Worm (Caenorhabditis elegans) whole organism, late embryonic: ENCODE measurements around the gene C40C9.3.
A peak's percentile ranks its signal among the peaks of the same experiment; 100 is the strongest.

Experiments
- C08G9.2 ChIP-seq: sonication (generic microtip); optimal IDR thresholded peaks from 2 replicates; lab custom pipeline; 2016; ENCODE audit warnings: mild to moderate bottlenecking, missing genetic modification characterization, moderate library complexity, missing compliant biosample characterization
- C38D4.7 ChIP-seq: fragments of 200-800 bp; sonication (Bioruptor generic); optimal IDR thresholded peaks from 2 replicates; lab custom pipeline; 2018; ENCODE audit warnings: mild to moderate bottlenecking, missing genetic modification characterization, moderate library complexity, missing compliant biosample characterization
- K09A11.1 ChIP-seq: sonication (generic microtip); optimal IDR thresholded peaks from 2 replicates; lab custom pipeline; 2017; ENCODE audit warnings: antibody characterized with exemption, mild to moderate bottlenecking, missing genetic modification characterization, missing compliant biosample characterization; ENCODE audit not compliant: insufficient read depth
- Y22D7AL.16 ChIP-seq: sonication (generic microtip); optimal IDR thresholded peaks from 2 replicates; lab custom pipeline; 2016; ENCODE audit warnings: missing genetic modification characterization, missing compliant biosample characterization
- ahr-1 ChIP-seq: sonication (generic microtip); optimal IDR thresholded peaks from 2 replicates; lab custom pipeline; 2016; ENCODE audit warnings: missing genetic modification characterization, missing compliant biosample characterization
- ama-1 ChIP-seq: fragments of 150-350 bp; optimal IDR thresholded peaks from 2 replicates; lab custom pipeline; 2014
- ceh-14 ChIP-seq: sonication (generic microtip); optimal IDR thresholded peaks from 2 replicates; lab custom pipeline; 2016; ENCODE audit warnings: missing genotype, missing genetic modification characterization, missing compliant biosample characterization
- ceh-18 ChIP-seq: sonication (generic microtip); optimal IDR thresholded peaks from 2 replicates; lab custom pipeline; 2016; ENCODE audit warnings: missing genetic modification characterization, missing compliant biosample characterization
- ceh-2 ChIP-seq: sonication (generic microtip); optimal IDR thresholded peaks from 2 replicates; lab custom pipeline; 2016; ENCODE audit warnings: missing genotype, missing genetic modification characterization, missing compliant biosample characterization
- ceh-31 ChIP-seq: sonication (generic microtip); optimal IDR thresholded peaks from 2 replicates; lab custom pipeline; 2016; ENCODE audit warnings: missing genetic modification characterization, missing compliant biosample characterization
- ceh-34 ChIP-seq: sonication (generic microtip); optimal IDR thresholded peaks from 2 replicates; lab custom pipeline; 2016; ENCODE audit warnings: mild to moderate bottlenecking, missing genetic modification characterization, missing compliant biosample characterization
- ceh-48 ChIP-seq: sonication (generic microtip); optimal IDR thresholded peaks from 2 replicates; lab custom pipeline; 2016; ENCODE audit warnings: missing genetic modification characterization, inconsistent platforms, missing compliant biosample characterization
- ceh-9 ChIP-seq: sonication (generic microtip); optimal IDR thresholded peaks from 2 replicates; lab custom pipeline; 2016; ENCODE audit warnings: mild to moderate bottlenecking, missing genetic modification characterization, inconsistent platforms, missing compliant biosample characterization
- dmd-4 ChIP-seq: sonication (generic microtip); optimal IDR thresholded peaks from 2 replicates; lab custom pipeline; 2016; ENCODE audit warnings: borderline replicate concordance, missing genetic modification characterization, missing compliant biosample characterization
- elt-2 ChIP-seq: sonication (generic microtip); optimal IDR thresholded peaks from 2 replicates; lab custom pipeline; 2016; ENCODE audit warnings: missing genetic modification reagents, missing genetic modification characterization, missing compliant biosample characterization
- ets-4 ChIP-seq: sonication (generic microtip); optimal IDR thresholded peaks from 2 replicates; lab custom pipeline; 2016; ENCODE audit warnings: missing genetic modification characterization, missing compliant biosample characterization
- fax-1 ChIP-seq: sonication (generic microtip); optimal IDR thresholded peaks from 2 replicates; lab custom pipeline; 2016; ENCODE audit warnings: missing genotype, missing genetic modification characterization, missing compliant biosample characterization
- gmeb-2 ChIP-seq: sonication (generic microtip); optimal IDR thresholded peaks from 2 replicates; lab custom pipeline; 2016; ENCODE audit warnings: missing genetic modification characterization, inconsistent platforms, missing compliant biosample characterization
- hlh-30 ChIP-seq: sonication (generic microtip); optimal IDR thresholded peaks from 2 replicates; lab custom pipeline; 2017; ENCODE audit warnings: antibody characterized with exemption, missing genetic modification characterization, missing compliant biosample characterization; ENCODE audit not compliant: insufficient read depth
- hlh-6 ChIP-seq: sonication (generic microtip); optimal IDR thresholded peaks from 2 replicates; lab custom pipeline; 2016; ENCODE audit warnings: missing genotype, missing genetic modification characterization, missing compliant biosample characterization
- lim-6 ChIP-seq: sonication (generic microtip); optimal IDR thresholded peaks from 2 replicates; lab custom pipeline; 2016; ENCODE audit warnings: missing genetic modification characterization, missing compliant biosample characterization
- lin-11 ChIP-seq: fragments of 200-800 bp; sonication (Bioruptor generic); optimal IDR thresholded peaks from 2 replicates; lab custom pipeline; 2018; ENCODE audit warnings: mild to moderate bottlenecking, missing genetic modification characterization, missing compliant biosample characterization
- mec-3 ChIP-seq: sonication (generic microtip); optimal IDR thresholded peaks from 2 replicates; lab custom pipeline; 2016; ENCODE audit warnings: borderline replicate concordance, missing genetic modification characterization, missing compliant biosample characterization
- nfya-1 ChIP-seq: sonication (generic microtip); optimal IDR thresholded peaks from 2 replicates; lab custom pipeline; 2017; ENCODE audit warnings: missing genetic modification characterization, mild to moderate bottlenecking, missing compliant biosample characterization, antibody characterized with exemption, moderate library complexity
- nhr-11 ChIP-seq: fragments of 150-350 bp; optimal IDR thresholded peaks from 2 replicates; lab custom pipeline; 2014; ENCODE audit warnings: missing biosample characterization, missing genetic modification characterization
- npax-4 ChIP-seq: sonication (generic microtip); optimal IDR thresholded peaks from 2 replicates; lab custom pipeline; 2016; ENCODE audit warnings: missing genetic modification characterization, missing compliant biosample characterization
- pag-3 ChIP-seq: sonication (generic microtip); optimal IDR thresholded peaks from 2 replicates; lab custom pipeline; 2016; ENCODE audit warnings: missing compliant biosample characterization, missing genetic modification characterization, borderline replicate concordance
- pat-9 ChIP-seq: fragments of 200-800 bp; sonication (Bioruptor generic); optimal IDR thresholded peaks from 2 replicates; lab custom pipeline; 2018; ENCODE audit warnings: mild to moderate bottlenecking, missing genetic modification characterization, moderate library complexity, missing compliant biosample characterization
- pha-4 ChIP-seq: fragments of 150-350 bp; optimal IDR thresholded peaks from 2 replicates; lab custom pipeline; 2018; ENCODE audit warnings: missing biosample characterization, missing genetic modification reagents, missing genetic modification characterization
- pros-1 ChIP-seq: fragments of 150-350 bp; optimal IDR thresholded peaks from 2 replicates; lab custom pipeline; 2014; ENCODE audit warnings: missing biosample characterization, missing genetic modification reagents, missing genetic modification characterization
- ref-2 ChIP-seq: sonication (generic microtip); optimal IDR thresholded peaks from 2 replicates; lab custom pipeline; 2016; ENCODE audit warnings: missing genetic modification characterization, missing compliant biosample characterization
- rnt-1 ChIP-seq: sonication (generic microtip); optimal IDR thresholded peaks from 2 replicates; lab custom pipeline; 2016; ENCODE audit warnings: missing genetic modification characterization, missing compliant biosample characterization
- sdc-2 ChIP-seq: sonication (generic microtip); optimal IDR thresholded peaks from 2 replicates; lab custom pipeline; 2016; ENCODE audit warnings: missing genotype, missing genetic modification characterization, missing compliant biosample characterization
- syd-9 ChIP-seq: sonication (generic microtip); optimal IDR thresholded peaks from 2 replicates; lab custom pipeline; 2016; ENCODE audit warnings: mild to moderate bottlenecking, missing genetic modification characterization, moderate library complexity, missing compliant biosample characterization
- tbx-2 ChIP-seq: sonication (generic microtip); optimal IDR thresholded peaks from 2 replicates; lab custom pipeline; 2016; ENCODE audit warnings: missing genetic modification characterization, missing compliant biosample characterization
- ttx-3 ChIP-seq: sonication (generic microtip); optimal IDR thresholded peaks from 2 replicates; lab custom pipeline; 2016; ENCODE audit warnings: missing genetic modification reagents, missing genetic modification characterization, missing compliant biosample characterization
- unc-3 ChIP-seq, 2 experiments: fragments of 200-800 bp in 1 of 2; sonication (Bioruptor generic) in 1 of 2; sonication (generic microtip) in 1 of 2; conservative IDR thresholded peaks in 1 of 2; optimal IDR thresholded peaks in 1 of 2; 2 replicates each; pipeline versions ENCODE4 v1.3.6 to Lab custom; 2016 to 2022; ENCODE audit warnings: missing compliant biosample characterization in 2 of 2, missing genetic modification characterization in 2 of 2, missing genetic modification reagents in 1 of 2
- unc-42 ChIP-seq: sonication (generic microtip); optimal IDR thresholded peaks from 2 replicates; lab custom pipeline; 2016; ENCODE audit warnings: missing genotype, missing genetic modification characterization, missing compliant biosample characterization
- unc-55 ChIP-seq: sonication (generic microtip); optimal IDR thresholded peaks from 2 replicates; lab custom pipeline; 2017; ENCODE audit warnings: missing biosample characterization, missing genetic modification reagents, missing genetic modification characterization
- unc-86 ChIP-seq: sonication (generic microtip); optimal IDR thresholded peaks from 2 replicates; lab custom pipeline; 2016; ENCODE audit warnings: missing genetic modification characterization, missing compliant biosample characterization

Gene C40C9.3

DNA sequence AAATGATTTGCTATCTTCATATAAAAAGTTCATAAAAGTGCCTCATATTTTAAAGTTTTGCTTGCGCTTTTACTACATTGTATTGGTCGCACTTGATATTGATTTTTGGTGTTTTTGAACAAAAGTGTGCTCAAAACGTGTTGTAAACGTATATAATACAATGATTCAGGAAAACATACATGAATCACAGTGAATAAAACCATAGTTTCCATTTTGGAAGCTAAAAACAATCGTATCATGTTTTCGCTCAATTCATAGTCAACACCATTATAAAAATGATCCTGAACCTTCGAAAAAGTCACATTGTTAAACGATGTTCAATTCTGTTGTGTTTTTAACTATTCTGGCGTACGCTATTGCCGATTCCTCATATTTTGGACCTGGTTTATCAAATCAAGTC, at the start of gene C40C9.3:
Gene C40C9.3 (plus strand): TSS at position 301 of the 400 bp plus-strand sequence.
- TF ChIP-seq elt-2 (tag; lab: Kevin White, UChicago) (no peak), pha-4 (tag; lab: Kevin White, UChicago) (no peak), nhr-11 (tag; lab: Kevin White, UChicago) (no peak), lin-11 (tag; lab: Kevin White, UChicago) (no peak), dmd-4 (tag; lab: Kevin White, UChicago) (no peak), C38D4.7 (GFP tag; lab: Kevin White, UChicago) (no peak), ceh-18 (tag; lab: Kevin White, UChicago) (no peak), hlh-30 (tag; lab: Kevin White, UChicago) (no peak), Y22D7AL.16 (tag; lab: Kevin White, UChicago) (no peak), ahr-1 (tag; lab: Kevin White, UChicago) (no peak), ama-1 (lab: Kevin White, UChicago) (no peak), unc-55 (GFP tag; lab: Kevin White, UChicago) (no peak), mec-3 (tag; lab: Kevin White, UChicago) (no peak)

- peak; percentile 32 for TF ChIP-seq ref-2 (tag; lab: Kevin White, UChicago)
- peak; percentile 25 for TF ChIP-seq syd-9
- no peak for TF ChIP-seq npax-4 (tag; lab: Kevin White, UChicago)
- TF ChIP-seq gmeb-2 (tag; lab: Kevin White, UChicago), result no peak
- TF ChIP-seq ttx-3 (tag; lab: Kevin White, UChicago), result peak; percentile 16
- TF ChIP-seq hlh-6 (tag; lab: Kevin White, UChicago), result peak; percentile 46
- peak; percentile 21 for TF ChIP-seq ceh-18 (tag; lab: Kevin White, UChicago)
- TF ChIP-seq ceh-31 (tag; lab: Kevin White, UChicago), result peak; percentile 81
- TF ChIP-seq dmd-4 (tag; lab: Kevin White, UChicago), result no peak
- TF ChIP-seq nfya-1 (tag; lab: Kevin White, UChicago), result peak; percentile 58
- peak; percentile 26 for TF ChIP-seq unc-86
- TF ChIP-seq ceh-9, result no peak
- peak; percentile 17 for TF ChIP-seq ceh-2 (tag; lab: Kevin White, UChicago)
- TF ChIP-seq ceh-14, result peak; percentile 66
- no peak for TF ChIP-seq pat-9 (tag; lab: Kevin White, UChicago)
- TF ChIP-seq sdc-2 (tag; lab: Kevin White, UChicago), result peak; percentile 79
- TF ChIP-seq rnt-1 (tag; lab: Kevin White, UChicago), result no peak
- peak; percentile 15 for TF ChIP-seq C08G9.2 (tag; lab: Kevin White, UChicago)
- peak; percentile 13 for TF ChIP-seq pag-3 (tag; lab: Kevin White, UChicago)
- peak; percentile 58 for TF ChIP-seq unc-55 (GFP tag; lab: Kevin White, UChicago)
- peak; percentile 47 for TF ChIP-seq ceh-48 (tag; lab: Kevin White, UChicago)
- peak; percentile 94 for TF ChIP-seq hlh-30 (tag; lab: Kevin White, UChicago)
- peak; percentile 64 for TF ChIP-seq lim-6 (tag; lab: Kevin White, UChicago)
- peak; percentile 4 for TF ChIP-seq pros-1 (tag; lab: Kevin White, UChicago)
- TF ChIP-seq tbx-2, result peak; percentile 75
- peak; percentile 81 for TF ChIP-seq unc-42 (tag; lab: Kevin White, UChicago)
- TF ChIP-seq unc-3 (GFP tag; conservative IDR thresholded peaks at IDR 0.05; lab: Robert Waterston, UW), result no peak
- no peak for TF ChIP-seq unc-3 (tag; optimal IDR thresholded peaks at IDR 0.05; lab: Kevin White, UChicago)
- no peak for TF ChIP-seq ets-4 (tag; lab: Kevin White, UChicago)
These were observed 49.3 kb upstream of the C40C9.3 start, which contains the start of gene bra-1 for ce11 chrX:13598021-13598499. Gene bra-1 (plus strand): TSS chrX:13598449.

DNA sequence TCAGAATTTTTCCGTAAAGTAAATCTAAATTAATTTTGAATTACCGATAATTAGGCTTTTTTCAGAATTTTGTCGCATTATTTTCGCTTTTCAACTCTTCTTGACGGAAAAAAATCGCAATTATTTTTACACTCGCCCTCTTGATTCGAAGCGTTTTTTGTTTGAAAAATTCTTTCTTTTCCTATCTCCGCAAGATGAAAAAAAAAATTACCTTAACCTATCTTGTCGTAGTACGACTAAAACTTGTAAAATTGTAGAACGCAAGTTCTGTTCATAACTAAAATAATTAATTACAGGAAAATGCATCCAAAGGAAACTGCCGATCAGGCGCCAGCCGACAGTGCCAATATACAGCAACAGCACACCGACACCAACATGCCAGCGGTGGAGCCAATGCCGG, 47.3 kb upstream of the C40C9.3 start, which contains the start of gene F54B11.7:
Gene F54B11.7 (plus strand): TSS at position 301 of the 400 bp plus-strand sequence.
- no peak for TF ChIP-seq ceh-48 (tag; lab: Kevin White, UChicago)
- TF ChIP-seq ref-2 (tag; lab: Kevin White, UChicago), result no peak
- TF ChIP-seq elt-2 (tag; lab: Kevin White, UChicago), result no peak
- TF ChIP-seq ceh-34 (tag; lab: Kevin White, UChicago), result no peak
- no peak for TF ChIP-seq K09A11.1 (tag; lab: Kevin White, UChicago)
- no peak for TF ChIP-seq fax-1 (tag; lab: Kevin White, UChicago)
